Worm (Caenorhabditis elegans) whole organism, late embryonic: ENCODE data around the gene nhr-235.

Experiments used
- F13H6.1 ChIP-seq: sonication (generic microtip); optimal IDR thresholded peaks from 2 replicates; lab custom pipeline; 2016; ENCODE audit warnings: missing genetic modification characterization, missing compliant biosample characterization
- K09A11.1 ChIP-seq: sonication (generic microtip); optimal IDR thresholded peaks from 2 replicates; lab custom pipeline; 2017; ENCODE audit warnings: antibody characterized with exemption, mild to moderate bottlenecking, missing genetic modification characterization, missing compliant biosample characterization; ENCODE audit not compliant: insufficient read depth
- ama-1 ChIP-seq: fragments of 150-350 bp; optimal IDR thresholded peaks from 2 replicates; lab custom pipeline; 2014
- ceh-2 ChIP-seq: sonication (generic microtip); optimal IDR thresholded peaks from 2 replicates; lab custom pipeline; 2016; ENCODE audit warnings: missing genotype, missing genetic modification characterization, missing compliant biosample characterization
- fkh-10 ChIP-seq: fragments of 150-350 bp; optimal IDR thresholded peaks from 2 replicates; lab custom pipeline; 2014; ENCODE audit warnings: missing biosample characterization, missing genetic modification reagents, missing genetic modification characterization
- hlh-13 ChIP-seq: fragments of 200-800 bp; sonication (Bioruptor generic); optimal IDR thresholded peaks from 2 replicates; lab custom pipeline; 2018; ENCODE audit warnings: mild to moderate bottlenecking, missing genetic modification characterization, missing compliant biosample characterization
- nfya-1 ChIP-seq: sonication (generic microtip); optimal IDR thresholded peaks from 2 replicates; lab custom pipeline; 2017; ENCODE audit warnings: missing genetic modification characterization, mild to moderate bottlenecking, missing compliant biosample characterization, antibody characterized with exemption, moderate library complexity
- nhr-11 ChIP-seq: fragments of 150-350 bp; optimal IDR thresholded peaks from 2 replicates; lab custom pipeline; 2014; ENCODE audit warnings: missing biosample characterization, missing genetic modification characterization
- rnt-1 ChIP-seq: sonication (generic microtip); optimal IDR thresholded peaks from 2 replicates; lab custom pipeline; 2016; ENCODE audit warnings: missing genetic modification characterization, missing compliant biosample characterization
- tbx-2 ChIP-seq: sonication (generic microtip); optimal IDR thresholded peaks from 2 replicates; lab custom pipeline; 2016; ENCODE audit warnings: missing genetic modification characterization, missing compliant biosample characterization
- unc-86 ChIP-seq: sonication (generic microtip); optimal IDR thresholded peaks from 2 replicates; lab custom pipeline; 2016; ENCODE audit warnings: missing genetic modification characterization, missing compliant biosample characterization

ce11 chrII:12677710-12677974 is 37.2 kb downstream of the nhr-235 start, which contains the start of gene Y38E10A.22:
- no peak for TF ChIP-seq tbx-2 (tag; lab: Kevin White, UChicago)
- no peak for TF ChIP-seq hlh-13
- TF ChIP-seq fkh-10 (GFP tag; lab: Kevin White, UChicago), result no peak
- no peak for TF ChIP-seq unc-86 (tag; lab: Kevin White, UChicago)
- TF ChIP-seq nhr-11 (tag; lab: Kevin White, UChicago), result no peak
- TF ChIP-seq rnt-1, result no peak
- TF ChIP-seq ama-1, result no peak
- no peak for TF ChIP-seq K09A11.1 (tag; lab: Kevin White, UChicago)
- TF ChIP-seq ceh-2, result no peak
- no peak for TF ChIP-seq nfya-1
- TF ChIP-seq F13H6.1 (tag; lab: Kevin White, UChicago), result no peak
